Worm (Caenorhabditis elegans) whole organism, late embryonic: ENCODE measurements around the gene T02G5.3.

Experiments
- C08G9.2 ChIP-seq: sonication (generic microtip); optimal IDR thresholded peaks from 2 replicates; lab custom pipeline; 2016; ENCODE audit warnings: mild to moderate bottlenecking, missing genetic modification characterization, moderate library complexity, missing compliant biosample characterization
- F13H6.1 ChIP-seq: sonication (generic microtip); optimal IDR thresholded peaks from 2 replicates; lab custom pipeline; 2016; ENCODE audit warnings: missing genetic modification characterization, missing compliant biosample characterization
- K02D7.2 ChIP-seq: sonication (generic microtip); optimal IDR thresholded peaks from 2 replicates; lab custom pipeline; 2017; ENCODE audit warnings: mild to moderate bottlenecking, missing genetic modification characterization, missing compliant biosample characterization
- K09A11.1 ChIP-seq: sonication (generic microtip); optimal IDR thresholded peaks from 2 replicates; lab custom pipeline; 2017; ENCODE audit warnings: antibody characterized with exemption, mild to moderate bottlenecking, missing genetic modification characterization, missing compliant biosample characterization; ENCODE audit not compliant: insufficient read depth
- T23F11.4 ChIP-seq: fragments of 200-800 bp; sonication (Bioruptor generic); optimal IDR thresholded peaks from 2 replicates; lab custom pipeline; 2018; ENCODE audit warnings: mild to moderate bottlenecking, missing genetic modification characterization, missing compliant biosample characterization
- Y22D7AL.16 ChIP-seq: sonication (generic microtip); optimal IDR thresholded peaks from 2 replicates; lab custom pipeline; 2016; ENCODE audit warnings: missing genetic modification characterization, missing compliant biosample characterization
- ahr-1 ChIP-seq: sonication (generic microtip); optimal IDR thresholded peaks from 2 replicates; lab custom pipeline; 2016; ENCODE audit warnings: missing genetic modification characterization, missing compliant biosample characterization
- ama-1 ChIP-seq: fragments of 150-350 bp; optimal IDR thresholded peaks from 2 replicates; lab custom pipeline; 2014
- ceh-14 ChIP-seq: sonication (generic microtip); optimal IDR thresholded peaks from 2 replicates; lab custom pipeline; 2016; ENCODE audit warnings: missing genotype, missing genetic modification characterization, missing compliant biosample characterization
- ceh-19 ChIP-seq: fragments of 200-800 bp; sonication (Bioruptor generic); optimal IDR thresholded peaks from 2 replicates; lab custom pipeline; 2018; ENCODE audit warnings: mild to moderate bottlenecking, missing genetic modification characterization, missing compliant biosample characterization
- ceh-24 ChIP-seq: sonication (generic microtip); optimal IDR thresholded peaks from 2 replicates; lab custom pipeline; 2016; ENCODE audit warnings: mild to moderate bottlenecking, missing genetic modification characterization, missing compliant biosample characterization
- ceh-34 ChIP-seq: sonication (generic microtip); optimal IDR thresholded peaks from 2 replicates; lab custom pipeline; 2016; ENCODE audit warnings: mild to moderate bottlenecking, missing genetic modification characterization, missing compliant biosample characterization
- ceh-48 ChIP-seq: sonication (generic microtip); optimal IDR thresholded peaks from 2 replicates; lab custom pipeline; 2016; ENCODE audit warnings: missing genetic modification characterization, inconsistent platforms, missing compliant biosample characterization
- ceh-6 ChIP-seq: fragments of 200-800 bp; sonication (Bioruptor generic); optimal IDR thresholded peaks from 2 replicates; lab custom pipeline; 2018; ENCODE audit warnings: mild to moderate bottlenecking, missing genetic modification characterization, missing compliant biosample characterization
- ceh-9 ChIP-seq: sonication (generic microtip); optimal IDR thresholded peaks from 2 replicates; lab custom pipeline; 2016; ENCODE audit warnings: mild to moderate bottlenecking, missing genetic modification characterization, inconsistent platforms, missing compliant biosample characterization
- dmd-4 ChIP-seq: sonication (generic microtip); optimal IDR thresholded peaks from 2 replicates; lab custom pipeline; 2016; ENCODE audit warnings: borderline replicate concordance, missing genetic modification characterization, missing compliant biosample characterization
- dve-1 ChIP-seq: sonication (generic microtip); optimal IDR thresholded peaks from 2 replicates; lab custom pipeline; 2017; ENCODE audit warnings: antibody characterized with exemption, mild to moderate bottlenecking, missing genetic modification characterization, missing compliant biosample characterization
- ets-4 ChIP-seq: sonication (generic microtip); optimal IDR thresholded peaks from 2 replicates; lab custom pipeline; 2016; ENCODE audit warnings: missing genetic modification characterization, missing compliant biosample characterization
- hlh-15 ChIP-seq: sonication (generic microtip); optimal IDR thresholded peaks from 2 replicates; lab custom pipeline; 2016; ENCODE audit warnings: missing genetic modification characterization, missing compliant biosample characterization
- hlh-30 ChIP-seq: sonication (generic microtip); optimal IDR thresholded peaks from 2 replicates; lab custom pipeline; 2017; ENCODE audit warnings: antibody characterized with exemption, missing genetic modification characterization, missing compliant biosample characterization; ENCODE audit not compliant: insufficient read depth
- lim-6 ChIP-seq: sonication (generic microtip); optimal IDR thresholded peaks from 2 replicates; lab custom pipeline; 2016; ENCODE audit warnings: missing genetic modification characterization, missing compliant biosample characterization
- madf-2 ChIP-seq: sonication (generic microtip); optimal IDR thresholded peaks from 2 replicates; lab custom pipeline; 2017; ENCODE audit warnings: missing genetic modification characterization, missing compliant biosample characterization
- nhr-11 ChIP-seq: fragments of 150-350 bp; optimal IDR thresholded peaks from 2 replicates; lab custom pipeline; 2014; ENCODE audit warnings: missing biosample characterization, missing genetic modification characterization
- npax-4 ChIP-seq: sonication (generic microtip); optimal IDR thresholded peaks from 2 replicates; lab custom pipeline; 2016; ENCODE audit warnings: missing genetic modification characterization, missing compliant biosample characterization
- odd-2 ChIP-seq: sonication (generic microtip); optimal IDR thresholded peaks from 2 replicates; lab custom pipeline; 2017; ENCODE audit warnings: antibody characterized with exemption, mild to moderate bottlenecking, missing genetic modification characterization, missing compliant biosample characterization
- pax-1 ChIP-seq: fragments of 150-350 bp; optimal IDR thresholded peaks from 2 replicates; lab custom pipeline; 2014; ENCODE audit warnings: missing biosample characterization, missing genetic modification characterization
- pha-4 ChIP-seq: fragments of 150-350 bp; optimal IDR thresholded peaks from 2 replicates; lab custom pipeline; 2018; ENCODE audit warnings: missing biosample characterization, missing genetic modification reagents, missing genetic modification characterization
- pqm-1 ChIP-seq: sonication (generic microtip); optimal IDR thresholded peaks from 2 replicates; lab custom pipeline; 2016; ENCODE audit warnings: missing genetic modification characterization, missing compliant biosample characterization
- pros-1 ChIP-seq: fragments of 150-350 bp; optimal IDR thresholded peaks from 2 replicates; lab custom pipeline; 2014; ENCODE audit warnings: missing biosample characterization, missing genetic modification reagents, missing genetic modification characterization
- rnt-1 ChIP-seq: sonication (generic microtip); optimal IDR thresholded peaks from 2 replicates; lab custom pipeline; 2016; ENCODE audit warnings: missing genetic modification characterization, missing compliant biosample characterization
- sox-2 ChIP-seq: fragments of 200-800 bp; sonication (Bioruptor generic); IDR thresholded peaks from 2 replicates; pipeline ENCODE4 v1.3.6; 2022; ENCODE audit warnings: missing genetic modification reagents, missing genetic modification characterization, missing compliant biosample characterization
- syd-9 ChIP-seq: sonication (generic microtip); optimal IDR thresholded peaks from 2 replicates; lab custom pipeline; 2016; ENCODE audit warnings: mild to moderate bottlenecking, missing genetic modification characterization, moderate library complexity, missing compliant biosample characterization
- tbx-2 ChIP-seq: sonication (generic microtip); optimal IDR thresholded peaks from 2 replicates; lab custom pipeline; 2016; ENCODE audit warnings: missing genetic modification characterization, missing compliant biosample characterization
- tbx-7 ChIP-seq: sonication (generic microtip); optimal IDR thresholded peaks from 2 replicates; lab custom pipeline; 2016; ENCODE audit warnings: missing genotype, missing genetic modification characterization, missing compliant biosample characterization
- ztf-16 ChIP-seq: sonication (generic microtip); optimal IDR thresholded peaks from 2 replicates; lab custom pipeline; 2017; ENCODE audit warnings: missing genetic modification characterization, missing compliant biosample characterization

The T02G5.3 gene

ce11 chrII:7051778-7052177 is 41.4 kb upstream of the T02G5.3 start, which contains the start of gene ZK1127.12:
Gene ZK1127.12, plus strand, starts transcription at chrII:7052078.
- TF ChIP-seq hlh-15 (tag; lab: Kevin White, UChicago) = no peak
- TF ChIP-seq C08G9.2 = no peak
- no peak for TF ChIP-seq ztf-16 (tag; lab: Kevin White, UChicago)
- no peak for TF ChIP-seq F13H6.1
- TF ChIP-seq tbx-7 (tag; lab: Kevin White, UChicago) = no peak
- TF ChIP-seq pros-1 (tag; lab: Kevin White, UChicago) = no peak
- no peak for TF ChIP-seq ceh-48 (tag; lab: Kevin White, UChicago)
- TF ChIP-seq syd-9 (tag; lab: Kevin White, UChicago) = no peak
- no peak for TF ChIP-seq tbx-2 (tag; lab: Kevin White, UChicago)
- no peak for TF ChIP-seq K09A11.1 (tag; lab: Kevin White, UChicago)
- no peak for TF ChIP-seq sox-2
- no peak for TF ChIP-seq K02D7.2
- TF ChIP-seq ceh-34 (tag; lab: Kevin White, UChicago) = no peak

ce11 chrII:7053001-7053400 is 40.2 kb upstream of the T02G5.3 start, which contains the start of gene ZK1127.13:
Gene ZK1127.13, plus strand, starts transcription at chrII:7053301.
- TF ChIP-seq lim-6 (no peak), ceh-6 (no peak)
- TF ChIP-seq, all 69 proteins: peak for 0

ce11 chrII:7053649-7054048 is 39.5 kb upstream of the T02G5.3 start, which contains the start of gene ZK1127.4:
Gene ZK1127.4, plus strand, starts transcription at chrII:7053949.
- no peak for TF ChIP-seq Y22D7AL.16 (tag; lab: Kevin White, UChicago)
- TF ChIP-seq ceh-9 = no peak
- no peak for TF ChIP-seq hlh-30
- TF ChIP-seq C08G9.2 = no peak
- TF ChIP-seq syd-9 (tag; lab: Kevin White, UChicago) = no peak
- TF ChIP-seq pha-4 (tag; lab: Kevin White, UChicago) = no peak
- TF ChIP-seq madf-2 (tag; lab: Kevin White, UChicago) = no peak
- no peak for TF ChIP-seq npax-4 (tag; lab: Kevin White, UChicago)
- no peak for TF ChIP-seq pax-1
- no peak for TF ChIP-seq ahr-1 (tag; lab: Kevin White, UChicago)
- TF ChIP-seq ama-1 = no peak
- TF ChIP-seq T23F11.4 (GFP tag; lab: Kevin White, UChicago) = no peak
- TF ChIP-seq ets-4 (tag; lab: Kevin White, UChicago) = no peak
- no peak for TF ChIP-seq dmd-4
- no peak for TF ChIP-seq nhr-11 (tag; lab: Kevin White, UChicago)
- no peak for TF ChIP-seq dve-1 (tag; lab: Kevin White, UChicago)
- TF ChIP-seq ceh-19 (GFP tag; lab: Kevin White, UChicago) = no peak
- no peak for TF ChIP-seq ceh-14 (tag; lab: Kevin White, UChicago)
- TF ChIP-seq ztf-16 (tag; lab: Kevin White, UChicago) = no peak
- TF ChIP-seq rnt-1 (tag; lab: Kevin White, UChicago) = no peak

- TF ChIP-seq tbx-2 (tag; lab: Kevin White, UChicago) (no peak), ztf-16 (tag; lab: Kevin White, UChicago) (no peak)
Observed at ce11 chrII:7054987-7055386, 38.2 kb upstream of the T02G5.3 start, which contains the start of gene ZK1127.3. Gene ZK1127.3, plus strand, starts transcription at chrII:7055287.

ce11 chrII:7056328-7056727 is 36.9 kb upstream of the T02G5.3 start:
- TF ChIP-seq odd-2 (no peak), nhr-11 (tag; lab: Kevin White, UChicago) (no peak), pqm-1 (tag; lab: Kevin White, UChicago) (no peak), ceh-14 (tag; lab: Kevin White, UChicago) (no peak), ceh-24 (no peak)
